Fruit fly (Drosophila melanogaster): ENCODE data around the gene colt.

colt gene

DNA sequence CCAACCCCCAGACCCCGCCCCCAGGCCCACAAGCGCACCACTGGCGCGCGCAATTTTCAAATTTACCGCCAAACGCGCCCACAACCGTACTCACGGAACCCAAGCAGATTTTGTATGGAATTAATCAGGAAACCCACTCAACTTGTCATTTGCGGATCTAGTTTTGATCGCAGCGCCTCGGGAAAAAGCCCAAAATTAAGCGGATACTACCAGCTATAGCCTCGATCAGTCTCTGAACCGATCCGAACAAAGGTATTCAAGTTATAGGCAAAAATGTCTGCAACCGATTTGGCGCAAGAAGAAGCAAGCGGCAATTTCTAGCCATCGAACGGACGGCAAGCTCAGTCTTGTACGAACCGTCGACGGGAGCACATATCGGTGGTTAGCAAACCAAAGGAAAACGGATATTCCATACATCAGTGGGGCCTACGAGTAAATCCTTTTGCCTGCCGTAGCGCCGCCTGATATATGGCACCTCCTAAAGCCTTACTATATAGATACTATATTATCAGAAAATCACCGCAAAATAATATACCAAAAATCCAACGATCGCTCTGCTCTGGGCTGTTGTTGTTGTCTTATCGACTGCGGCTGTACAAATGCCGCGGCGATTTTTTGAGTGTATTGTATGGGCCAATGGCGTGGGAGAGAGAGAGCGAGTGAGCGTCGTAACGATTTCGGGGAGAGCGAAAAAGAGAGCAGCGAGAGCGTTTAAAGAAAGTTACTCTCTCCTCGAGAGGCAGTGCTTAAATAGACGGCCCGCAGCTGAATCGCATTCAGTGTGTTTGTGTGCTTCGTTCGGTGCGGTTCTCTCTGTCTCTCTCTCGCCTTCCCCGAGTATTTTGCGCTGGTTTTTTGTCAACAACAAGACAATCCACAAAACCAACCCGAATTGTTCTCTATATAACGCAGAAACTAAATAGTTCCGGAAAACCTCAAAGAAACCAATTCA is 17.1 kb downstream of the colt start, which contains the start of gene Pgk (continued):
- TF ChIP-seq NK7.1 (GFP tag; optimal IDR thresholded peaks at IDR 0.05): peak; percentile 53
- peak; percentile 1 for TF ChIP-seq pb (GFP tag; optimal IDR thresholded peaks at IDR 0.05)
- no peak for TF ChIP-seq CG12236 (GFP tag; optimal IDR thresholded peaks at IDR 0.05)
- TF ChIP-seq CG5953 (GFP tag; IDR thresholded peaks at IDR 0.05): no peak
- peak; percentile 39 for TF ChIP-seq MESR4 (GFP tag; optimal IDR thresholded peaks at IDR 0.05)
- peak; percentile 59 for TF ChIP-seq CG15011 (GFP tag; optimal IDR thresholded peaks at IDR 0.05)
- TF ChIP-seq Mrtf (GFP tag; IDR thresholded peaks at IDR 0.05): no peak
- peak; percentile 83 for TF ChIP-seq Fer1 (GFP tag; optimal IDR thresholded peaks at IDR 0.05)
- TF ChIP-seq Xbp1 (GFP tag; optimal IDR thresholded peaks at IDR 0.05): peak; percentile 30
- peak; percentile 84 for TF ChIP-seq lbe (GFP tag; optimal IDR thresholded peaks at IDR 0.05)
- no peak for TF ChIP-seq fd64A (GFP tag; optimal IDR thresholded peaks at IDR 0.05)
- TF ChIP-seq ro (GFP tag; IDR thresholded peaks at IDR 0.05): no peak
- TF ChIP-seq HLHmδ (GFP tag; optimal IDR thresholded peaks at IDR 0.05): peak; percentile 88
- no peak for TF ChIP-seq ranshi (GFP tag; IDR thresholded peaks at IDR 0.05)
- TF ChIP-seq ind (GFP tag; optimal IDR thresholded peaks at IDR 0.05): no peak
- peak; percentile 29 for TF ChIP-seq CG2116 (GFP tag; optimal IDR thresholded peaks at IDR 0.05)
- TF ChIP-seq CG6654 (GFP tag; optimal IDR thresholded peaks at IDR 0.05): no peak
- no peak for TF ChIP-seq wor (GFP tag; IDR thresholded peaks at IDR 0.05)
- peak; percentile 39 for TF ChIP-seq sug (tag; optimal IDR thresholded peaks at IDR 0.05)
- peak; percentile 87 for TF ChIP-seq ewg (GFP tag; optimal IDR thresholded peaks at IDR 0.05)
- TF ChIP-seq tin (GFP tag; optimal IDR thresholded peaks at IDR 0.05): no peak
- TF ChIP-seq sima (GFP tag; optimal IDR thresholded peaks at IDR 0.05): no peak
- peak; percentile 89 for TF ChIP-seq Nf-YB (GFP tag; optimal IDR thresholded peaks at IDR 0.05)
- peak; percentile 16 for TF ChIP-seq wek (GFP tag; optimal IDR thresholded peaks at IDR 0.05)
- no peak for TF ChIP-seq h (optimal IDR thresholded peaks at IDR 0.05)
- peak in 1 of 3 experiments; percentile 0 for TF ChIP-seq lola (GFP tag; optimal IDR thresholded peaks at IDR 0.05)
- no peak for TF ChIP-seq CG1602 (GFP tag; optimal IDR thresholded peaks at IDR 0.05)
- no peak for TF ChIP-seq hbn (GFP tag; IDR thresholded peaks at IDR 0.05; ENCODE audit: partially characterized antibody)
- peak; percentile 60 for TF ChIP-seq CG1603 (tag; optimal IDR thresholded peaks at IDR 0.05)
- TF ChIP-seq NC2β (GFP tag; optimal IDR thresholded peaks at IDR 0.05): peak; percentile 84
- no peak for TF ChIP-seq HLH3B (GFP tag; IDR thresholded peaks at IDR 0.05)
- peak; percentile 26 for TF ChIP-seq Asciz (GFP tag; optimal IDR thresholded peaks at IDR 0.05)
- peak; percentile 44 for TF ChIP-seq CG10267 (tag; optimal IDR thresholded peaks at IDR 0.05)
- TF ChIP-seq CG12659 (GFP tag; optimal IDR thresholded peaks at IDR 0.05): peak; percentile 20
- TF ChIP-seq croc (GFP tag; conservative IDR thresholded peaks at IDR 0.05): no peak
- peak; percentile 16 for TF ChIP-seq CG8290 (GFP tag; optimal IDR thresholded peaks at IDR 0.05)
- TF ChIP-seq CG8290 (tag; optimal IDR thresholded peaks at IDR 0.05): peak in 1 of 2 experiments; percentile 57
- no peak for TF ChIP-seq Poxn (GFP tag; IDR thresholded peaks at IDR 0.05)
- peak; percentile 20 for TF ChIP-seq org-1 (GFP tag; optimal IDR thresholded peaks at IDR 0.05)
- peak; percentile 5 for TF ChIP-seq CG3838 (GFP tag; optimal IDR thresholded peaks at IDR 0.05)
- peak; percentile 32 for TF ChIP-seq gsb-n (tag; optimal IDR thresholded peaks at IDR 0.05)
- TF ChIP-seq ap (GFP tag; IDR thresholded peaks at IDR 0.05): no peak
- TF ChIP-seq CG10431 (GFP tag; optimal IDR thresholded peaks at IDR 0.05): peak; percentile 12
- TF ChIP-seq CkIIα-i1 (GFP tag; IDR thresholded peaks at IDR 0.05): no peak
- TF ChIP-seq CG4730 (GFP tag; IDR thresholded peaks at IDR 0.05): no peak
- no peak for TF ChIP-seq klu (GFP tag; IDR thresholded peaks at IDR 0.05)
- TF ChIP-seq CG18011 (GFP tag; optimal IDR thresholded peaks at IDR 0.05): no peak
- TF ChIP-seq aop (GFP tag; IDR thresholded peaks at IDR 0.05): no peak
- peak; percentile 39 for TF ChIP-seq kah (GFP tag; optimal IDR thresholded peaks at IDR 0.05)
- peak; percentile 36 for TF ChIP-seq CG18262 (tag; optimal IDR thresholded peaks at IDR 0.05)
